Worm (Caenorhabditis elegans): Measurements from ENCODE around the gene fbxa-60.

DNA sequence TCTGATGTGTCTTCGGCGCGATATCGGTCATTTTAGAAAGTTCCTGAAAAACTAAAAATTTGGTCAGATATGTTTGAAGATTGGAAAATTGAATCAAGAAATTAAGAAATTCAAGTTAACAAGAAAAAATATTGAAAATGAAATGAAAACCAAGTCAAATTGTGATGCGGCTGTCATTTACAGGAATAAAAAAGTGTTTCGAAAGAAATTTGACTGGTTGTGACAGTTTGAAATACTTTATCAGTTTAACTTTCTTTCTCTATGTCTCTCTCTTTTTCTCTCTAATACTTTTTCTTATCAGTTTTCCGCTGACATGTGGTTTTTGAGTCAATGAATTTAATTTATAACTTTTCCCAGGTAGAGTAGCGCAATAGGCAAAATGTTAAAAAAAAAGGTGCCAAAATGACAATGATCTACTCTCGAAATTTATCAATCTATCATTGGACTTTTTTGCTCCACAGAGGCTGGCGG, 10.0 kb downstream of the fbxa-60 start, which contains the start of gene fbxa-55:
- no peak for TF ChIP-seq Y22D7AL.16 (tag; optimal IDR thresholded peaks at IDR 0.05)
- no peak for TF ChIP-seq ceh-2 (tag; optimal IDR thresholded peaks at IDR 0.05)
- no peak for TF ChIP-seq fkh-10 (GFP tag; optimal IDR thresholded peaks at IDR 0.05)
- no peak for TF ChIP-seq F13H6.1 (tag; optimal IDR thresholded peaks at IDR 0.05)
- no peak for TF ChIP-seq dmd-4 (tag; optimal IDR thresholded peaks at IDR 0.05; ENCODE audit: borderline replicate concordance)
- TF ChIP-seq ceh-9 (tag; optimal IDR thresholded peaks at IDR 0.05): no peak
- no peak for TF ChIP-seq rnt-1 (tag; optimal IDR thresholded peaks at IDR 0.05)
- no peak for TF ChIP-seq tbx-7 (tag; optimal IDR thresholded peaks at IDR 0.05)
- no peak for TF ChIP-seq hlh-15 (tag; optimal IDR thresholded peaks at IDR 0.05)
- TF ChIP-seq ceh-19 (GFP tag; optimal IDR thresholded peaks at IDR 0.05): no peak
- TF ChIP-seq K02D7.2 (tag; optimal IDR thresholded peaks at IDR 0.05): no peak
- TF ChIP-seq hlh-6 (tag; optimal IDR thresholded peaks at IDR 0.05): no peak
- no peak for TF ChIP-seq npax-4 (tag; optimal IDR thresholded peaks at IDR 0.05)
- TF ChIP-seq ztf-16 (tag; optimal IDR thresholded peaks at IDR 0.05): no peak

Measured in whole organism, late embryonic.